Fruit fly (Drosophila melanogaster): ENCODE data around the gene CG42594.

The CG42594 gene

DNA sequence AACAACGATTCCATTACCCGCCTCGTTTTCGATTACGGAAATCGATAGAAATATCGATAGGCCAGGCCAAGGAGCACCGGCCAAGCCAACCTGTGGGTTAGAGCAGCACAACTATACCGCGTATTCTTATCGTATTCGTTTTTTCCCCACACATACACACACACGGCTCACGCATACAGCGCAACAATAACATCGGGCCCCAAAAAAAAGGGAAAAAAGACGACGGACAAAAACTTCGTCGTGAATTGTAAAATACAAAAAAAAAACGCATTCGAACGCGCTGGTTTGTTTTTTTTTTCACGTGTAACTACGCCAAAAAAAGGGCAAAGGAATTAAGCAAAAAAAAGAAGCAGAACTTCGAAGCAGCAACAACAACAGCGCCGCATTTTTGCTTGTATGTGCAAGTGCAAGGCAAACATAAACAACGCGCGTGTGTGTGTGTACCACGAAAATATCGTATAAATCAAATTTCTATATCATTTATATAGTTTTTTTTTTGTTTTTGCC is 68.3 kb downstream of the CG42594 start, which contains the start of gene CG32772 (continued):
- TF ChIP-seq CG2889 (GFP tag; IDR thresholded peaks at IDR 0.05): no peak
- no peak for TF ChIP-seq her (GFP tag; optimal IDR thresholded peaks at IDR 0.05)
- no peak for TF ChIP-seq CG16815 (GFP tag; optimal IDR thresholded peaks at IDR 0.05)
- no peak for TF ChIP-seq kah (GFP tag; optimal IDR thresholded peaks at IDR 0.05)
- TF ChIP-seq Oaz (GFP tag; IDR thresholded peaks at IDR 0.05): no peak
- TF ChIP-seq CG13894 (tag; optimal IDR thresholded peaks at IDR 0.05): no peak
- TF ChIP-seq CG6175 (GFP tag; IDR thresholded peaks at IDR 0.05): no peak
- TF ChIP-seq fd64A (GFP tag; optimal IDR thresholded peaks at IDR 0.05): no peak
- no peak for TF ChIP-seq CG8290 (GFP tag; optimal IDR thresholded peaks at IDR 0.05)
- TF ChIP-seq CG8290 (tag; optimal IDR thresholded peaks at IDR 0.05): peak in 1 of 2 experiments; percentile 58
- no peak for TF ChIP-seq gsb-n (tag; optimal IDR thresholded peaks at IDR 0.05)
- peak; percentile 21 for TF ChIP-seq Fer1 (GFP tag; optimal IDR thresholded peaks at IDR 0.05)
- no peak for TF ChIP-seq CG8388 (GFP tag; optimal IDR thresholded peaks at IDR 0.05)
- no peak for TF ChIP-seq sisA (GFP tag; IDR thresholded peaks at IDR 0.05)
- TF ChIP-seq Hand (GFP tag; optimal IDR thresholded peaks at IDR 0.05): no peak
- no peak for TF ChIP-seq CG1024 (GFP tag; IDR thresholded peaks at IDR 0.05)
- no peak for TF ChIP-seq CG9797 (GFP tag; optimal IDR thresholded peaks at IDR 0.05)
- TF ChIP-seq tin (GFP tag; optimal IDR thresholded peaks at IDR 0.05): no peak
- no peak for TF ChIP-seq CG17802 (tag; optimal IDR thresholded peaks at IDR 0.05)
- TF ChIP-seq CG34422 (GFP tag; IDR thresholded peaks at IDR 0.05): no peak
- TF ChIP-seq Hr39 (optimal IDR thresholded peaks at IDR 0.05): no peak
- TF ChIP-seq Jarid2 (GFP tag; optimal IDR thresholded peaks at IDR 0.05): no peak
- TF ChIP-seq Atf6 (GFP tag; IDR thresholded peaks at IDR 0.05): no peak
- peak; percentile 69 for TF ChIP-seq knrl (GFP tag; IDR thresholded peaks at IDR 0.05; ENCODE audit: partially characterized antibody)
- no peak for TF ChIP-seq CG12942 (GFP tag; optimal IDR thresholded peaks at IDR 0.05)
- TF ChIP-seq CG1792 (GFP tag; optimal IDR thresholded peaks at IDR 0.05): no peak
- no peak for TF ChIP-seq zen (tag; optimal IDR thresholded peaks at IDR 0.05)
- peak; percentile 85 for TF ChIP-seq lbe (GFP tag; optimal IDR thresholded peaks at IDR 0.05)
- no peak for TF ChIP-seq pfk (GFP tag; optimal IDR thresholded peaks at IDR 0.05)
- TF ChIP-seq exex (tag; optimal IDR thresholded peaks at IDR 0.05): no peak
- no peak for TF ChIP-seq gem (tag; optimal IDR thresholded peaks at IDR 0.05)
- no peak for TF ChIP-seq CG12769 (tag; optimal IDR thresholded peaks at IDR 0.05)
- TF ChIP-seq ci (GFP tag; IDR thresholded peaks at IDR 0.05): no peak
- TF ChIP-seq cato (GFP tag; optimal IDR thresholded peaks at IDR 0.05; ENCODE audit: borderline replicate concordance): no peak
- TF ChIP-seq zfh2 (GFP tag; optimal IDR thresholded peaks at IDR 0.05): no peak
- TF ChIP-seq CG10366 (GFP tag; IDR thresholded peaks at IDR 0.05): no peak
- TF ChIP-seq lmd (GFP tag; IDR thresholded peaks at IDR 0.05): no peak
- no peak for TF ChIP-seq grn (GFP tag; optimal IDR thresholded peaks at IDR 0.05)
- TF ChIP-seq Poxn (GFP tag; IDR thresholded peaks at IDR 0.05): no peak
- TF ChIP-seq onecut (GFP tag; IDR thresholded peaks at IDR 0.05): no peak
- no peak for TF ChIP-seq pnt (GFP tag; optimal IDR thresholded peaks at IDR 0.05)
- TF ChIP-seq so (GFP tag; IDR thresholded peaks at IDR 0.05): no peak
- peak; percentile 19 for TF ChIP-seq odd (GFP tag; optimal IDR thresholded peaks at IDR 0.05)
- TF ChIP-seq CG12219 (GFP tag; optimal IDR thresholded peaks at IDR 0.05): no peak
- no peak for TF ChIP-seq bab2 (GFP tag; optimal IDR thresholded peaks at IDR 0.05)
- TF ChIP-seq sim (GFP tag; IDR thresholded peaks at IDR 0.05): no peak
- TF ChIP-seq cg (GFP tag; optimal IDR thresholded peaks at IDR 0.05): peak; percentile 93
- peak; percentile 17 for TF ChIP-seq CG15479 (GFP tag; optimal IDR thresholded peaks at IDR 0.05)
- no peak for TF ChIP-seq ash1 (GFP tag; optimal IDR thresholded peaks at IDR 0.05)
- no peak for TF ChIP-seq CG9932 (GFP tag; IDR thresholded peaks at IDR 0.05)
- no peak for TF ChIP-seq CG18476 (GFP tag; optimal IDR thresholded peaks at IDR 0.05)
- peak; percentile 86 for TF ChIP-seq sens (GFP tag)
- no peak for TF ChIP-seq yki (optimal IDR thresholded peaks at IDR 0.05)

Data from whole organism, embryonic.